Worm (Caenorhabditis elegans) whole organism, midembryonic: ENCODE data around the gene K02E7.1.

ENCODE experiments used
- T22C8.4 ChIP-seq: fragments of 200-800 bp; sonication (Bioruptor generic); IDR thresholded peaks from 2 replicates; pipeline ENCODE4 v1.3.6; 2022; ENCODE audit warnings: missing genetic modification characterization, missing compliant biosample characterization
- cog-1 ChIP-seq: sonication (generic microtip); optimal IDR thresholded peaks from 2 replicates; lab custom pipeline; 2016; ENCODE audit warnings: missing genetic modification characterization, missing compliant biosample characterization
- flt-1 ChIP-seq: fragments of 200-800 bp; sonication (Bioruptor generic); IDR thresholded peaks from 2 replicates; pipeline ENCODE4 v1.3.6; 2022; ENCODE audit warnings: missing genetic modification characterization, missing compliant biosample characterization
- klf-2 ChIP-seq: fragments of 200-800 bp; sonication (Bioruptor generic); conservative IDR thresholded peaks from 2 replicates; pipeline ENCODE4 v1.3.6; 2022; ENCODE audit warnings: missing genetic modification reagents, missing genetic modification characterization, missing compliant biosample characterization
- med-1 ChIP-seq: sonication (generic microtip); optimal IDR thresholded peaks from 2 replicates; lab custom pipeline; 2017; ENCODE audit warnings: missing genetic modification characterization, mild to moderate bottlenecking, missing compliant biosample characterization, antibody characterized with exemption, missing genetic modification reagents; ENCODE audit not compliant: insufficient read depth
- ref-1 ChIP-seq: fragments of 200-800 bp; sonication (Bioruptor generic); conservative IDR thresholded peaks from 2 replicates; pipeline ENCODE4 v1.3.6; 2022; ENCODE audit warnings: missing genetic modification reagents, missing genetic modification characterization, missing compliant biosample characterization
- tab-1 ChIP-seq: fragments of 200-800 bp; sonication (Bioruptor generic); IDR thresholded peaks from 2 replicates; pipeline ENCODE4 v1.3.6; 2022; ENCODE audit warnings: missing genetic modification characterization, missing compliant biosample characterization
- ztf-23 ChIP-seq: fragments of 200-800 bp; sonication (Bioruptor generic); IDR thresholded peaks from 2 replicates; pipeline ENCODE4 v1.3.6; 2022; ENCODE audit warnings: missing genetic modification reagents, missing genetic modification characterization, missing compliant biosample characterization
- ztf-29 ChIP-seq: fragments of 200-800 bp; sonication (Bioruptor generic); IDR thresholded peaks from 2 replicates; pipeline ENCODE4 v1.3.6; 2022; ENCODE audit warnings: missing genetic modification reagents, missing genetic modification characterization, missing compliant biosample characterization

K02E7.1 gene

ce11 chrII:1114133-1114532, 31.2 kb downstream of the K02E7.1 start, which contains the start of gene lips-12:
lips-12 (minus strand) TSS chrII:1114233.
- no peak for TF ChIP-seq tab-1
- TF ChIP-seq klf-2 (GFP tag; lab: Robert Waterston, UW) = no peak
- TF ChIP-seq flt-1 (GFP tag; lab: Robert Waterston, UW) = no peak
- TF ChIP-seq ztf-23 = no peak
- no peak for TF ChIP-seq cog-1 (tag; lab: Kevin White, UChicago)
- no peak for TF ChIP-seq ref-1 (GFP tag; lab: Robert Waterston, UW)
- no peak for TF ChIP-seq T22C8.4 (GFP tag; lab: Robert Waterston, UW)
- no peak for TF ChIP-seq ztf-29 (GFP tag; lab: Robert Waterston, UW)
- no peak for TF ChIP-seq med-1 (GFP tag; lab: Kevin White, UChicago)

ce11 chrII:1116521-1116920, 33.6 kb downstream of the K02E7.1 start:
- no peak for TF ChIP-seq cog-1 (tag; lab: Kevin White, UChicago)

- TF ChIP-seq cog-1 (tag; lab: Kevin White, UChicago) (no peak), klf-2 (GFP tag; lab: Robert Waterston, UW) (no peak), flt-1 (GFP tag; lab: Robert Waterston, UW) (no peak), ref-1 (GFP tag; lab: Robert Waterston, UW) (no peak), tab-1 (no peak), med-1 (GFP tag; lab: Kevin White, UChicago) (no peak), T22C8.4 (GFP tag; lab: Robert Waterston, UW) (no peak)
Measured at ce11 chrII:1117992-1118729, 35.2 kb downstream of the K02E7.1 start, which contains the start of gene lips-13. lips-13 (minus strand) TSS chrII:1118042.

- TF ChIP-seq T22C8.4 (GFP tag; lab: Robert Waterston, UW) = no peak
- TF ChIP-seq med-1 (GFP tag; lab: Kevin White, UChicago) = no peak
- no peak for TF ChIP-seq ztf-29 (GFP tag; lab: Robert Waterston, UW)
Measured at ce11 chrII:1123208-1123607, 40.2 kb downstream of the K02E7.1 start, which contains the start of the genes sut-1 and eri-3. sut-1 (minus strand) TSS chrII:1123265. eri-3 (plus strand) TSS chrII:1123534.

- TF ChIP-seq T22C8.4 (GFP tag; lab: Robert Waterston, UW) (no peak), cog-1 (tag; lab: Kevin White, UChicago) (no peak), ztf-23 (no peak), ref-1 (GFP tag; lab: Robert Waterston, UW) (no peak), med-1 (GFP tag; lab: Kevin White, UChicago) (no peak), tab-1 (no peak), ztf-29 (GFP tag; lab: Robert Waterston, UW) (no peak), flt-1 (GFP tag; lab: Robert Waterston, UW) (no peak), klf-2 (GFP tag; lab: Robert Waterston, UW) (no peak)
Measured at ce11 chrII:1124757-1125156, 41.8 kb downstream of the K02E7.1 start.

- TF ChIP-seq ztf-23 (no peak), flt-1 (GFP tag; lab: Robert Waterston, UW) (no peak), med-1 (GFP tag; lab: Kevin White, UChicago) (no peak), ref-1 (GFP tag; lab: Robert Waterston, UW) (no peak), ztf-29 (GFP tag; lab: Robert Waterston, UW) (no peak), tab-1 (no peak), T22C8.4 (GFP tag; lab: Robert Waterston, UW) (no peak), klf-2 (GFP tag; lab: Robert Waterston, UW) (no peak), cog-1 (tag; lab: Kevin White, UChicago) (no peak)
Measured at ce11 chrII:1126472-1126871, 43.5 kb downstream of the K02E7.1 start.

- TF ChIP-seq klf-2 (GFP tag; lab: Robert Waterston, UW) = no peak
- no peak for TF ChIP-seq cog-1 (tag; lab: Kevin White, UChicago)
- TF ChIP-seq ref-1 (GFP tag; lab: Robert Waterston, UW) = no peak
- TF ChIP-seq flt-1 (GFP tag; lab: Robert Waterston, UW) = no peak
- TF ChIP-seq ztf-23 = no peak
- no peak for TF ChIP-seq tab-1
- no peak for TF ChIP-seq ztf-29 (GFP tag; lab: Robert Waterston, UW)
- no peak for TF ChIP-seq med-1 (GFP tag; lab: Kevin White, UChicago)
- no peak for TF ChIP-seq T22C8.4 (GFP tag; lab: Robert Waterston, UW)
Measured at ce11 chrII:1127676-1128075, 44.7 kb downstream of the K02E7.1 start, which contains the start of gene taf-6.1. taf-6.1 (plus strand) TSS chrII:1127976.

- TF ChIP-seq flt-1 (GFP tag; lab: Robert Waterston, UW) (no peak), klf-2 (GFP tag; lab: Robert Waterston, UW) (no peak), ztf-23 (no peak), ref-1 (GFP tag; lab: Robert Waterston, UW) (no peak), cog-1 (tag; lab: Kevin White, UChicago) (no peak), tab-1 (no peak), ztf-29 (GFP tag; lab: Robert Waterston, UW) (no peak), T22C8.4 (GFP tag; lab: Robert Waterston, UW) (no peak), med-1 (GFP tag; lab: Kevin White, UChicago) (no peak)
Measured at ce11 chrII:1130241-1130640, 47.3 kb downstream of the K02E7.1 start.

ce11 chrII:1131367-1131766, 48.4 kb downstream of the K02E7.1 start:
- no peak for TF ChIP-seq ref-1 (GFP tag; lab: Robert Waterston, UW)
- TF ChIP-seq ztf-29 (GFP tag; lab: Robert Waterston, UW) = no peak
- TF ChIP-seq tab-1 = no peak
- no peak for TF ChIP-seq flt-1 (GFP tag; lab: Robert Waterston, UW)
- TF ChIP-seq ztf-23 = no peak
- no peak for TF ChIP-seq med-1 (GFP tag; lab: Kevin White, UChicago)
- TF ChIP-seq klf-2 (GFP tag; lab: Robert Waterston, UW) = no peak
- no peak for TF ChIP-seq T22C8.4 (GFP tag; lab: Robert Waterston, UW)
- TF ChIP-seq cog-1 (tag; lab: Kevin White, UChicago) = no peak
